Worm (Caenorhabditis elegans): Measurements from ENCODE around the gene ttm-1.
A peak's percentile ranks its signal among the peaks of the same experiment; 100 is the strongest.

Gene ttm-1

ce11 chrIII:12978473-12979174, 11.8 kb upstream of the ttm-1 start, which contains the start of the genes ubq-2 and frg-1 (continued):
- TF ChIP-seq sptf-1 (tag; optimal IDR thresholded peaks at IDR 0.05) (no peak), snpc-4 (tag; optimal IDR thresholded peaks at IDR 0.05) (peak; percentile 45), ama-1 (optimal IDR thresholded peaks at IDR 0.05) (peak; percentile 26), lin-13 (GFP tag; optimal IDR thresholded peaks at IDR 0.05) (peak; percentile 88), lir-3 (tag; optimal IDR thresholded peaks at IDR 0.05; ENCODE audit: poor library complexity) (no peak), nhr-84 (tag; optimal IDR thresholded peaks at IDR 0.05) (no peak), ztf-4 (tag; optimal IDR thresholded peaks at IDR 0.05) (peak; percentile 68), nhr-28 (tag; optimal IDR thresholded peaks at IDR 0.05) (no peak), unc-130 (tag; optimal IDR thresholded peaks at IDR 0.05) (peak; percentile 96), irx-1 (tag; optimal IDR thresholded peaks at IDR 0.05) (peak; percentile 83), C34B4.2 (tag; optimal IDR thresholded peaks at IDR 0.05) (no peak), fkh-4 (tag; optimal IDR thresholded peaks at IDR 0.05; ENCODE audit: borderline replicate concordance) (peak; percentile 35), lsy-2 (tag; optimal IDR thresholded peaks at IDR 0.05) (peak; percentile 100), tbx-2 (tag; optimal IDR thresholded peaks at IDR 0.05) (peak; percentile 91), unc-86 (tag; optimal IDR thresholded peaks at IDR 0.05) (peak; percentile 86), rnt-1 (tag; optimal IDR thresholded peaks at IDR 0.05) (peak; percentile 93), vab-15 (tag; optimal IDR thresholded peaks at IDR 0.05) (no peak), blmp-1 (tag; optimal IDR thresholded peaks at IDR 0.05) (peak; percentile 81), alr-1 (tag; optimal IDR thresholded peaks at IDR 0.05; ENCODE audit: borderline replicate concordance) (no peak), nhr-47 (tag; optimal IDR thresholded peaks at IDR 0.05) (peak; percentile 93), elt-2 (tag; optimal IDR thresholded peaks at IDR 0.05) (peak; percentile 61), skn-1 (tag; optimal IDR thresholded peaks at IDR 0.05) (peak; percentile 60), nhr-77 (tag; optimal IDR thresholded peaks at IDR 0.05) (peak; percentile 79), C16A3.4 (tag; optimal IDR thresholded peaks at IDR 0.05) (peak; percentile 87), sup-37 (GFP tag; optimal IDR thresholded peaks at IDR 0.05) (peak; percentile 44), ceh-82 (tag; optimal IDR thresholded peaks at IDR 0.05) (peak; percentile 91 to 98 (median 93)), unc-98 (GFP tag; IDR thresholded peaks at IDR 0.05) (no peak), ceh-63 (GFP tag; optimal IDR thresholded peaks at IDR 0.05) (no peak), xbp-1 (tag; optimal IDR thresholded peaks at IDR 0.05) (peak; percentile 89), lin-15B (tag; optimal IDR thresholded peaks at IDR 0.05) (peak; percentile 69), jun-1 (tag; optimal IDR thresholded peaks at IDR 0.05) (peak; percentile 87), egl-27 (tag; optimal IDR thresholded peaks at IDR 0.05) (no peak), F16B12.6 (tag; optimal IDR thresholded peaks at IDR 0.05) (peak; percentile 78), aha-1 (tag; optimal IDR thresholded peaks at IDR 0.05) (peak; percentile 6)

ce11 chrIII:12977559-12977958, 10.8 kb upstream of the ttm-1 start, which contains the start of gene ZK1010.2:
Gene ZK1010.2 (minus strand): TSS chrIII:12977862.
- TF ChIP-seq lsy-2 (tag; optimal IDR thresholded peaks at IDR 0.05), result peak in 1 of 2 experiments; percentile 4
- 0 out of 2 replicates have a peak, but pooled peaks have one; percentile 33 for TF ChIP-seq mab-9 (GFP tag; IDR thresholded peaks at IDR 0.05)
- TF ChIP-seq nhr-47 (tag; optimal IDR thresholded peaks at IDR 0.05), result peak; percentile 28
- no peak for TF ChIP-seq F16B12.6 (tag; optimal IDR thresholded peaks at IDR 0.05)

ce11 chrIII:12972398-12972797, 5.6 kb upstream of the ttm-1 start, which contains the start of gene bckd-1A:
Gene bckd-1A (minus strand): TSS chrIII:12972498.
- TF ChIP-seq nhr-47 (tag; optimal IDR thresholded peaks at IDR 0.05), result no peak
- TF ChIP-seq mef-2 (tag; optimal IDR thresholded peaks at IDR 0.05), result no peak
- TF ChIP-seq grh-1 (GFP tag; IDR thresholded peaks at IDR 0.05), result no peak
- TF ChIP-seq lin-35 (GFP tag; optimal IDR thresholded peaks at IDR 0.05), result no peak
- no peak for TF ChIP-seq fkh-10 (GFP tag; optimal IDR thresholded peaks at IDR 0.05)
- no peak for TF ChIP-seq nhr-76 (tag; optimal IDR thresholded peaks at IDR 0.05)
- no peak for TF ChIP-seq elt-2 (tag; optimal IDR thresholded peaks at IDR 0.05)
- TF ChIP-seq sptf-1 (tag; optimal IDR thresholded peaks at IDR 0.05), result no peak
- TF ChIP-seq lin-39 (tag; optimal IDR thresholded peaks at IDR 0.05), result no peak
- TF ChIP-seq jun-1 (tag; optimal IDR thresholded peaks at IDR 0.05), result no peak

Data from whole organism, L1 larva.